Fruit fly (Drosophila melanogaster) whole organism, embryonic: Measurements from ENCODE around the gene Ank.

Experiments used
- Abd-B ChIP-seq: fragments of 200-800 bp; sonication (Bioruptor generic); optimal IDR thresholded peaks from 2 replicates; lab custom pipeline; 2018; ENCODE audit warnings: missing biosample characterization, mild to moderate bottlenecking, missing genetic modification characterization, moderate library complexity
- Atf3 ChIP-seq: fragments of 200-800 bp; sonication (Bioruptor generic); optimal IDR thresholded peaks from 3 replicates; lab custom pipeline; 2016; ENCODE audit warnings: missing biosample characterization, missing genetic modification characterization
- B-H1 ChIP-seq: fragments of 200-800 bp; sonication (Bioruptor generic); IDR thresholded peaks from 3 replicates; pipeline ENCODE4 v1.3.6; 2022; ENCODE audit warnings: missing biosample characterization, missing genetic modification characterization
- CG10267 ChIP-seq: fragments of 200-800 bp; sonication (Bioruptor generic); optimal IDR thresholded peaks from 2 replicates; lab custom pipeline; 2018; ENCODE audit warnings: missing biosample characterization, mild to moderate bottlenecking, missing genetic modification characterization, moderate library complexity
- CG11695 ChIP-seq: fragments of 200-800 bp; sonication (Bioruptor generic); IDR thresholded peaks from 3 replicates; pipeline ENCODE4 v1.3.6; 2022; ENCODE audit warnings: missing biosample characterization, missing genetic modification characterization
- CG12299 ChIP-seq: fragments of 200-800 bp; sonication (Bioruptor generic); optimal IDR thresholded peaks from 2 replicates; lab custom pipeline; 2018; ENCODE audit warnings: missing biosample characterization, mild to moderate bottlenecking, missing genetic modification characterization
- CG14965 ChIP-seq: fragments of 200-800 bp; sonication (Bioruptor generic); optimal IDR thresholded peaks from 2 replicates; lab custom pipeline; 2016; ENCODE audit warnings: missing biosample characterization, missing genetic modification characterization, borderline replicate concordance
- CG1603 ChIP-seq: fragments of 200-800 bp; sonication (Bioruptor generic); optimal IDR thresholded peaks from 2 replicates; lab custom pipeline; 2019; ENCODE audit warnings: missing biosample characterization, mild to moderate bottlenecking, missing genetic modification characterization, moderate library complexity
- CG17186 ChIP-seq: fragments of 200-800 bp; sonication (Bioruptor generic); optimal IDR thresholded peaks from 3 replicates; lab custom pipeline; 2017; ENCODE audit warnings: missing biosample characterization, missing genetic modification reagents, missing genetic modification characterization
- CG17802 ChIP-seq: fragments of 200-800 bp; sonication (Bioruptor generic); optimal IDR thresholded peaks from 2 replicates; lab custom pipeline; 2018; ENCODE audit warnings: missing biosample characterization, mild to moderate bottlenecking, missing genetic modification characterization, moderate library complexity
- CG18599 ChIP-seq: fragments of 200-800 bp; sonication (Bioruptor generic); optimal IDR thresholded peaks from 3 replicates; lab custom pipeline; 2017; ENCODE audit warnings: missing biosample characterization, missing genetic modification characterization, mild to moderate bottlenecking, moderate library complexity, missing genetic modification reagents
- CG2199 ChIP-seq: fragments of 200-800 bp; sonication (Bioruptor generic); IDR thresholded peaks from 3 replicates; pipeline ENCODE4 v1.3.6; 2022; ENCODE audit warnings: missing biosample characterization, missing genetic modification characterization
- CG42726 ChIP-seq: fragments of 200-800 bp; sonication (Bioruptor generic); IDR thresholded peaks from 2 replicates; pipeline ENCODE4 v1.3.6; 2022; ENCODE audit warnings: missing biosample characterization, missing genetic modification characterization; ENCODE audit not compliant: partially characterized antibody
- CG4360 ChIP-seq: fragments of 200-800 bp; sonication (Bioruptor generic); IDR thresholded peaks from 2 replicates; pipeline ENCODE4 v1.3.6; 2022; ENCODE audit warnings: missing biosample characterization, missing genetic modification characterization
- CG4617 ChIP-seq: fragments of 200-800 bp; sonication (Bioruptor generic); optimal IDR thresholded peaks from 3 replicates; lab custom pipeline; 2016; ENCODE audit warnings: missing biosample characterization, missing genetic modification characterization, borderline replicate concordance
- CG7839 ChIP-seq: fragments of 200-800 bp; sonication (Bioruptor generic); optimal IDR thresholded peaks from 3 replicates; lab custom pipeline; 2018; ENCODE audit warnings: missing biosample characterization, mild to moderate bottlenecking, missing genetic modification characterization, moderate library complexity
- CG8359 ChIP-seq: fragments of 200-800 bp; sonication (Bioruptor generic); optimal IDR thresholded peaks from 2 replicates; lab custom pipeline; 2017; ENCODE audit warnings: missing biosample characterization, mild to moderate bottlenecking, missing genetic modification characterization, borderline replicate concordance
- CG9932 ChIP-seq: fragments of 200-800 bp; sonication (Bioruptor generic); IDR thresholded peaks from 2 replicates; pipeline ENCODE4 v1.3.6; 2022; ENCODE audit warnings: missing biosample characterization, missing genetic modification characterization
- Deaf1 ChIP-seq: fragments of 200-800 bp; optimal IDR thresholded peaks from 3 replicates; lab custom pipeline; 2019; ENCODE audit warnings: missing biosample characterization, mild to moderate bottlenecking, missing genetic modification characterization, moderate library complexity
- E2f1 ChIP-seq: fragments of 200-800 bp; sonication (Bioruptor generic); IDR thresholded peaks from 2 replicates; pipeline ENCODE4 v1.3.6; 2022; ENCODE audit warnings: missing biosample characterization, missing genetic modification characterization
- Fer1 ChIP-seq: fragments of 200-800 bp; sonication (Bioruptor generic); optimal IDR thresholded peaks from 2 replicates; lab custom pipeline; 2017; ENCODE audit warnings: missing biosample characterization, mild to moderate bottlenecking, missing genetic modification characterization
- Lhr ChIP-seq: fragments of 200-800 bp; sonication (Bioruptor generic); optimal IDR thresholded peaks from 3 replicates; lab custom pipeline; 2017; ENCODE audit warnings: mild to moderate bottlenecking, missing biosample characterization, missing genetic modification reagents, missing genetic modification characterization
- MTF-1 ChIP-seq: fragments of 200-800 bp; sonication (Bioruptor generic); optimal IDR thresholded peaks from 2 replicates; lab custom pipeline; 2018; ENCODE audit warnings: missing biosample characterization, mild to moderate bottlenecking, missing genetic modification characterization, borderline replicate concordance
- NC2α ChIP-seq: fragments of 200-800 bp; sonication (Bioruptor generic); optimal IDR thresholded peaks from 2 replicates; lab custom pipeline; 2016; ENCODE audit warnings: missing biosample characterization, missing genetic modification characterization
- NC2β ChIP-seq: fragments of 200-800 bp; sonication (Bioruptor generic); optimal IDR thresholded peaks from 2 replicates; lab custom pipeline; 2016; ENCODE audit warnings: missing biosample characterization, missing genetic modification characterization
- Neu2 ChIP-seq: fragments of 200-800 bp; sonication (Bioruptor generic); optimal IDR thresholded peaks from 3 replicates; lab custom pipeline; 2016; ENCODE audit warnings: missing biosample characterization, missing genetic modification characterization, borderline replicate concordance
- Nf-YA ChIP-seq: fragments of 200-800 bp; sonication (Bioruptor generic); IDR thresholded peaks from 2 replicates; pipeline ENCODE4 v1.3.6; 2022; ENCODE audit warnings: missing biosample characterization, missing genetic modification characterization
- Pdp1 ChIP-seq, 2 experiments: fragments of 200-800 bp; sonication (Bioruptor generic); optimal IDR thresholded peaks; 3 replicates each; lab custom pipeline; 2016; ENCODE audit warnings: missing biosample characterization in 2 of 2, missing genetic modification characterization in 2 of 2, mild to moderate bottlenecking in 1 of 2, moderate library complexity in 1 of 2
- Ptx1 ChIP-seq: fragments of 200-800 bp; sonication (Bioruptor generic); IDR thresholded peaks from 2 replicates; pipeline ENCODE4 v1.3.6; 2022; ENCODE audit warnings: missing biosample characterization, missing genetic modification characterization
- Sox100B ChIP-seq: fragments of 200-800 bp; sonication (Bioruptor generic); optimal IDR thresholded peaks from 3 replicates; lab custom pipeline; 2018; ENCODE audit warnings: missing biosample characterization, mild to moderate bottlenecking, missing genetic modification characterization
- Ssrp ChIP-seq: fragments of 200-800 bp; sonication (Bioruptor generic); optimal IDR thresholded peaks from 2 replicates; lab custom pipeline; 2018; ENCODE audit warnings: missing biosample characterization, mild to moderate bottlenecking, missing genetic modification characterization, moderate library complexity
- ac ChIP-seq: fragments of 200-800 bp; sonication (Bioruptor generic); optimal IDR thresholded peaks from 3 replicates; lab custom pipeline; 2017; ENCODE audit warnings: missing biosample characterization, mild to moderate bottlenecking, missing genetic modification characterization
- aop ChIP-seq: fragments of 200-800 bp; sonication (Bioruptor generic); IDR thresholded peaks from 2 replicates; pipeline ENCODE4 v1.3.6; 2022; ENCODE audit warnings: missing biosample characterization, missing genetic modification characterization
- btn ChIP-seq: fragments of 200-800 bp; sonication (Bioruptor generic); optimal IDR thresholded peaks from 2 replicates; lab custom pipeline; 2016; ENCODE audit warnings: missing biosample characterization, missing genetic modification characterization
- dysf ChIP-seq: fragments of 200-800 bp; sonication (Bioruptor generic); IDR thresholded peaks from 3 replicates; pipeline ENCODE4 v1.3.6; 2022; ENCODE audit warnings: missing biosample characterization, missing genetic modification characterization
- fru ChIP-seq: fragments of >200 bp; optimal IDR thresholded peaks from 2 replicates; lab custom pipeline; 2017
- gce ChIP-seq: fragments of 200-800 bp; sonication (Bioruptor generic); IDR thresholded peaks from 3 replicates; pipeline ENCODE4 v1.3.6; 2022; ENCODE audit warnings: missing biosample characterization, missing genetic modification characterization
- gem ChIP-seq: fragments of 200-800 bp; sonication (Bioruptor generic); optimal IDR thresholded peaks from 2 replicates; lab custom pipeline; 2019; ENCODE audit warnings: missing biosample characterization, mild to moderate bottlenecking, missing genetic modification characterization, moderate library complexity
- h ChIP-seq: fragments of >200 bp; optimal IDR thresholded peaks from 2 replicates; lab custom pipeline; 2017
- ind ChIP-seq: fragments of 200-800 bp; sonication (Bioruptor generic); optimal IDR thresholded peaks from 3 replicates; lab custom pipeline; 2016; ENCODE audit warnings: missing biosample characterization, missing genetic modification characterization
- kah ChIP-seq: fragments of 200-800 bp; sonication (Bioruptor generic); optimal IDR thresholded peaks from 2 replicates; lab custom pipeline; 2018; ENCODE audit warnings: missing biosample characterization, mild to moderate bottlenecking, missing genetic modification characterization
- lbe ChIP-seq: fragments of 200-800 bp; sonication (Bioruptor generic); optimal IDR thresholded peaks from 2 replicates; lab custom pipeline; 2016; ENCODE audit warnings: missing biosample characterization, mild to moderate bottlenecking, missing genetic modification characterization
- org-1 ChIP-seq: fragments of 200-800 bp; sonication (Bioruptor generic); optimal IDR thresholded peaks from 2 replicates; lab custom pipeline; 2017; ENCODE audit warnings: missing biosample characterization, missing genetic modification characterization
- p53 ChIP-seq: fragments of 200-800 bp; sonication (Bioruptor generic); optimal IDR thresholded peaks from 2 replicates; lab custom pipeline; 2016; ENCODE audit warnings: missing biosample characterization, missing genetic modification characterization
- salm ChIP-seq: fragments of 200-800 bp; sonication (Bioruptor generic); optimal IDR thresholded peaks from 2 replicates; lab custom pipeline; 2018; ENCODE audit warnings: missing biosample characterization, mild to moderate bottlenecking, missing genetic modification characterization
- sens ChIP-seq: fragments of 200-800 bp; sonication (Bioruptor generic); peaks from one replicate; lab custom pipeline; 2016; ENCODE audit warnings: missing biosample characterization, missing genetic modification characterization
- sisA ChIP-seq: fragments of 200-800 bp; sonication (Bioruptor generic); IDR thresholded peaks from 2 replicates; pipeline ENCODE4 v1.3.6; 2022; ENCODE audit warnings: missing biosample characterization, missing genetic modification characterization
- ssp ChIP-seq: fragments of 200-800 bp; sonication (Bioruptor generic); IDR thresholded peaks from 2 replicates; pipeline ENCODE4 v1.3.6; 2022; ENCODE audit warnings: missing biosample characterization, missing genetic modification characterization
- tgo ChIP-seq: fragments of 200-800 bp; sonication (Bioruptor generic); IDR thresholded peaks from 3 replicates; pipeline ENCODE4 v1.3.6; 2022; ENCODE audit warnings: missing biosample characterization, missing genetic modification characterization
- trem ChIP-seq: fragments of 200-800 bp; optimal IDR thresholded peaks from 3 replicates; lab custom pipeline; 2019; ENCODE audit warnings: missing biosample characterization, mild to moderate bottlenecking, missing genetic modification characterization, moderate library complexity
- yki ChIP-seq: fragments of >200 bp; optimal IDR thresholded peaks from 3 replicates; lab custom pipeline; 2018
- zf30C ChIP-seq: fragments of 200-800 bp; sonication (Bioruptor generic); optimal IDR thresholded peaks from 3 replicates; lab custom pipeline; 2018; ENCODE audit warnings: missing biosample characterization, mild to moderate bottlenecking, missing genetic modification characterization

The Ank gene

dm6 chr4:174526-174925 is 44.9 kb upstream of the Ank start:
- TF ChIP-seq CG18599 (GFP tag; lab: Kevin White, UChicago) (no peak), MTF-1 (GFP tag; lab: Kevin White, UChicago) (no peak), Neu2 (GFP tag; lab: Kevin White, UChicago) (no peak), CG11695 (GFP tag; lab: Robert Waterston, UW) (no peak), salm (tag; lab: Kevin White, UChicago) (no peak), sens (peak; percentile 65), CG9932 (GFP tag; lab: Robert Waterston, UW) (no peak), yki (lab: Kevin White, UChicago) (no peak), ind (GFP tag; lab: Kevin White, UChicago) (no peak), Abd-B (no peak), Ptx1 (no peak), ssp (no peak), zf30C (GFP tag; lab: Kevin White, UChicago) (no peak), gem (tag; lab: Kevin White, UChicago) (no peak), kah (GFP tag; lab: Kevin White, UChicago) (no peak), E2f1 (no peak), lbe (GFP tag; lab: Kevin White, UChicago) (no peak), aop (no peak), p53 (no peak), B-H1 (GFP tag; lab: Robert Waterston, UW) (no peak), CG17186 (GFP tag; lab: Kevin White, UChicago) (no peak), ac (GFP tag; lab: Kevin White, UChicago) (no peak), Pdp1 (GFP tag; optimal IDR thresholded peaks at IDR 0.05; lab: Kevin White, UChicago) (peak in 1 of 2 experiments; percentile 45), CG8359 (GFP tag; lab: Kevin White, UChicago) (no peak), Nf-YA (GFP tag; lab: Robert Waterston, UW) (no peak), CG2199 (GFP tag; lab: Robert Waterston, UW) (peak; percentile 79; the same call in 2 of the 3 replicates), CG17802 (peak; percentile 79)
- TF ChIP-seq, all 482 proteins: peak for 4

- TF ChIP-seq CG10267 (tag; lab: Kevin White, UChicago) (no peak), gce (GFP tag; lab: Robert Waterston, UW) (no peak), sisA (GFP tag; lab: Robert Waterston, UW) (no peak), CG4617 (GFP tag; lab: Kevin White, UChicago) (no peak), trem (tag; lab: Kevin White, UChicago) (no peak), Ssrp (tag; lab: Kevin White, UChicago) (no peak), CG17186 (GFP tag; lab: Kevin White, UChicago) (no peak), CG14965 (GFP tag; lab: Kevin White, UChicago) (no peak), CG11695 (GFP tag; lab: Robert Waterston, UW) (no peak), NC2β (GFP tag; lab: Kevin White, UChicago) (no peak), Atf3 (GFP tag; lab: Kevin White, UChicago) (no peak), Sox100B (GFP tag; lab: Kevin White, UChicago) (peak; percentile 26), CG2199 (GFP tag; lab: Robert Waterston, UW) (no peak), fru (lab: Kevin White, UChicago) (no peak), Lhr (GFP tag; lab: Kevin White, UChicago) (no peak), CG12299 (no peak), CG4360 (GFP tag; lab: Robert Waterston, UW) (no peak), h (lab: Kevin White, UChicago) (no peak), org-1 (no peak), CG1603 (peak; percentile 27), CG42726 (GFP tag; lab: Robert Waterston, UW) (no peak), Deaf1 (tag; lab: Kevin White, UChicago) (no peak), CG7839 (no peak), ssp (no peak), btn (GFP tag; lab: Kevin White, UChicago) (no peak), dysf (GFP tag; lab: Robert Waterston, UW) (no peak), Fer1 (GFP tag; lab: Kevin White, UChicago) (no peak), NC2α (no peak), tgo (GFP tag; lab: Robert Waterston, UW) (no peak)
Measured at dm6 chr4:167515-167914, 37.9 kb upstream of the Ank start.
